Fruit fly (Drosophila melanogaster): ENCODE results near the gene nmo.
A peak's percentile ranks its signal among the peaks of the same experiment; 100 is the strongest.

nmo gene

dm6 chr3L:7976081-7976483, 2.8 kb upstream of the nmo start, which contains the start of the genes HP4 and CG8209:
Gene HP4 (minus strand): TSS chr3L:7976154.
Gene CG8209 (plus strand): TSS chr3L:7976406.
- peak; percentile 88 for TF ChIP-seq CG17801 (GFP tag; optimal IDR thresholded peaks at IDR 0.05; ENCODE audit: partially characterized antibody)

dm6 chr3L:7978550-7978776, 383 bp upstream of the nmo start, which contains the start of gene Pop4:
Gene Pop4 (minus strand): TSS chr3L:7978650.
- TF ChIP-seq CG17801 (GFP tag; optimal IDR thresholded peaks at IDR 0.05; ENCODE audit: partially characterized antibody): no peak

dm6 chr3L:7981228-7981854, 2.5 kb downstream of the nmo start:
- TF ChIP-seq CG17801 (GFP tag; optimal IDR thresholded peaks at IDR 0.05; ENCODE audit: partially characterized antibody): no peak

dm6 chr3L:7981956-7982355, 3.1 kb downstream of the nmo start:
- no peak for TF ChIP-seq CG17801 (GFP tag; optimal IDR thresholded peaks at IDR 0.05; ENCODE audit: partially characterized antibody)

- no peak for TF ChIP-seq CG17801 (GFP tag; optimal IDR thresholded peaks at IDR 0.05; ENCODE audit: partially characterized antibody)
Measured at dm6 chr3L:7983602-7984223, 4.9 kb downstream of the nmo start.

dm6 chr3L:7984623-7985237, 5.9 kb downstream of the nmo start:
- no peak for TF ChIP-seq CG17801 (GFP tag; optimal IDR thresholded peaks at IDR 0.05; ENCODE audit: partially characterized antibody)

dm6 chr3L:7988401-7988800, 9.6 kb downstream of the nmo start:
- no peak for TF ChIP-seq CG17801 (GFP tag; optimal IDR thresholded peaks at IDR 0.05; ENCODE audit: partially characterized antibody)

- TF ChIP-seq CG17801 (GFP tag; optimal IDR thresholded peaks at IDR 0.05; ENCODE audit: partially characterized antibody): no peak
Measured at dm6 chr3L:7988828-7989673, 10.2 kb downstream of the nmo start.

dm6 chr3L:7990256-7990655, 11.4 kb downstream of the nmo start:
- no peak for TF ChIP-seq CG17801 (GFP tag; optimal IDR thresholded peaks at IDR 0.05; ENCODE audit: partially characterized antibody)

dm6 chr3L:7992854-7993253, 14.0 kb downstream of the nmo start:
- no peak for TF ChIP-seq CG17801 (GFP tag; optimal IDR thresholded peaks at IDR 0.05; ENCODE audit: partially characterized antibody)

- no peak for TF ChIP-seq CG17801 (GFP tag; optimal IDR thresholded peaks at IDR 0.05; ENCODE audit: partially characterized antibody)
Measured at dm6 chr3L:7993570-7994319, 14.9 kb downstream of the nmo start.

dm6 chr3L:7996364-7996763, 17.5 kb downstream of the nmo start:
- TF ChIP-seq CG17801 (GFP tag; optimal IDR thresholded peaks at IDR 0.05; ENCODE audit: partially characterized antibody): no peak

dm6 chr3L:7999933-8000332, 21.1 kb downstream of the nmo start:
- no peak for TF ChIP-seq CG17801 (GFP tag; optimal IDR thresholded peaks at IDR 0.05; ENCODE audit: partially characterized antibody)

- TF ChIP-seq CG17801 (GFP tag; optimal IDR thresholded peaks at IDR 0.05; ENCODE audit: partially characterized antibody): no peak
Measured at dm6 chr3L:8001057-8001597, 22.3 kb downstream of the nmo start.

- no peak for TF ChIP-seq CG17801 (GFP tag; optimal IDR thresholded peaks at IDR 0.05; ENCODE audit: partially characterized antibody)
Measured at dm6 chr3L:8005770-8006169, 26.9 kb downstream of the nmo start.
